Worm (Caenorhabditis elegans): ENCODE results near the gene srd-48.

DNA sequence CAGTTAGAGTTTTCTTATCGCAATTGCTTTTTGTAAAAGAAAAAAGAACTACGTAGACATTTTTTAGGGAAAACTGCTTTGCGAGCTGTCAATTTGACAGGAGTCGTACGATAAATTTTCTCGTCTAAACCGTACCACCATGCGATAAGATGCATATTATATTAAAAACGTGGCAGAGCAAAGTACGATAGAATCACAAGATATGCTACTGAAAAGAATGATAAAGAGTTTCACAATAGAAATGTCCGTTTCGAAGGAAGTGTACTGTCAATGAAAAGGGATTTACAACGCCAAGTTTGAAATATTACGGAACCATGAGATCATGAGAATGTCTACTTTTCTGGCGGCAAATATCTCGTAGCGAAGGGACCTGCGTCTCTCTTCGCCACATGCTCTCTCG is 28.9 kb downstream of the srd-48 start, which contains the start of gene F19H6.5:
- TF ChIP-seq fkh-4 (tag; optimal IDR thresholded peaks at IDR 0.05; ENCODE audit: borderline replicate concordance) (no peak), efl-1 (optimal IDR thresholded peaks at IDR 0.05) (no peak), efl-1 (GFP tag; optimal IDR thresholded peaks at IDR 0.05 in 1 of 2) (no peak), elt-3 (tag; optimal IDR thresholded peaks at IDR 0.05) (no peak), nhr-76 (tag; optimal IDR thresholded peaks at IDR 0.05) (no peak), aha-1 (tag; optimal IDR thresholded peaks at IDR 0.05) (no peak), ztf-4 (tag; optimal IDR thresholded peaks at IDR 0.05) (no peak), sox-4 (tag; optimal IDR thresholded peaks at IDR 0.05) (no peak), ceh-82 (tag; optimal IDR thresholded peaks at IDR 0.05) (no peak), egl-13 (tag; optimal IDR thresholded peaks at IDR 0.05) (no peak)
